Worm (Caenorhabditis elegans) whole organism, L4/young adult: Measurements from ENCODE around the gene F35D2.6.

Experiments used
- W03F9.2 ChIP-seq: fragments of 150-350 bp; optimal IDR thresholded peaks from 2 replicates; lab custom pipeline; 2014; ENCODE audit warnings: missing biosample characterization, missing genetic modification characterization
- him-1 ChIP-seq: sonication (generic microtip); optimal IDR thresholded peaks from 2 replicates; lab custom pipeline; 2016; ENCODE audit warnings: missing genotype, missing genetic modification reagents, missing genetic modification characterization, missing compliant biosample characterization

DNA sequence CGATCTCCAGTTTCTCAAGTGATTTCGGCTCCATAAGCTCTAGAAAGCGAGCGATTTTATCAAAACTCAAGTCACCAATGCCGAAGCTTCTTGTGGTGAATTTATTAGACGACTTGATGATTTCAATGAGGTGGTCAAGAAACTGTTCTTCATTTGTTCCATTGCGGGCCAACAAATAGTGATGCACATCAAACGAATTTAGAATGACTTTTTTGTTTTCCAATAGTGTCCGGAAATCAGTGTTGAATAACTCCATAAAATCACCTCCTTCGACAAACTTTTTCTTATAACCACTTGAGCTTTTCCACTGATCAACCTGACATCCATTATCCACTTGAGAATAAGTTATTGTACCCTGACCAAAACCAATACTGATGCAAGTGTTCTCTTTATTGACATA, 30.2 kb upstream of the F35D2.6 start:
- TF ChIP-seq him-1, result no peak
- no peak for TF ChIP-seq W03F9.2 (tag; lab: Kevin White, UChicago)
